Worm (Caenorhabditis elegans) whole organism, L3 larva: ENCODE results near the gene C45B11.6.

Experiments
- R02D3.7 ChIP-seq: fragments of 150-350 bp; optimal IDR thresholded peaks from 2 replicates; lab custom pipeline; 2014; ENCODE audit warnings: missing biosample characterization, missing genetic modification characterization
- ama-1 ChIP-seq: fragments of 150-350 bp; optimal IDR thresholded peaks from 2 replicates; lab custom pipeline; 2018
- ceh-16 ChIP-seq: sonication (generic microtip); optimal IDR thresholded peaks from 2 replicates; lab custom pipeline; 2017; ENCODE audit warnings: missing biosample characterization, missing genetic modification characterization
- ceh-28 ChIP-seq: fragments of 150-350 bp; optimal IDR thresholded peaks from 2 replicates; lab custom pipeline; 2014; ENCODE audit warnings: missing biosample characterization, missing genetic modification reagents, missing genetic modification characterization
- ceh-82 ChIP-seq: fragments of 150-350 bp; optimal IDR thresholded peaks from 2 replicates; lab custom pipeline; 2014; ENCODE audit warnings: missing biosample characterization, missing genetic modification characterization
- daf-12 ChIP-seq: fragments of 150-350 bp; optimal IDR thresholded peaks from 2 replicates; lab custom pipeline; 2014; ENCODE audit warnings: missing biosample characterization, missing genetic modification reagents, missing genetic modification characterization
- egl-27 ChIP-seq: sonication (generic microtip); optimal IDR thresholded peaks from 4 replicates; lab custom pipeline; 2017; ENCODE audit warnings: missing biosample characterization, missing genetic modification reagents, missing genetic modification characterization
- elt-2 ChIP-seq: sonication (generic microtip); optimal IDR thresholded peaks from 2 replicates; lab custom pipeline; 2016; ENCODE audit warnings: missing genetic modification reagents, mild to moderate bottlenecking, missing genetic modification characterization, missing compliant biosample characterization
- elt-3 ChIP-seq, 3 experiments: fragments of 150-350 bp in 1 of 3; sonication (generic microtip) in 2 of 3; optimal IDR thresholded peaks; 2 replicates in 2 of 3; 4 replicates in 1 of 3; lab custom pipeline; 2014 to 2017; ENCODE audit warnings: missing biosample characterization in 3 of 3, missing genetic modification characterization in 3 of 3
- eor-1 ChIP-seq, 2 experiments: fragments of 150-350 bp; optimal IDR thresholded peaks; 2 replicates each; lab custom pipeline; 2014 to 2018; ENCODE audit warnings: missing biosample characterization in 2 of 2, missing genetic modification characterization in 2 of 2
- fkh-10 ChIP-seq: sonication (generic microtip); optimal IDR thresholded peaks from 2 replicates; lab custom pipeline; 2017; ENCODE audit warnings: missing biosample characterization, missing genetic modification reagents, missing genetic modification characterization
- fkh-2 ChIP-seq: fragments of 150-350 bp; optimal IDR thresholded peaks from 2 replicates; lab custom pipeline; 2014; ENCODE audit warnings: missing biosample characterization, missing genetic modification reagents, missing genetic modification characterization
- hmg-11 ChIP-seq: sonication (generic microtip); optimal IDR thresholded peaks from 2 replicates; lab custom pipeline; 2016; ENCODE audit warnings: missing genetic modification characterization, missing compliant biosample characterization
- lin-15B ChIP-seq: fragments of 150-350 bp; optimal IDR thresholded peaks from 2 replicates; lab custom pipeline; 2014; ENCODE audit warnings: missing biosample characterization, missing genetic modification characterization
- mdl-1 ChIP-seq: fragments of 150-350 bp; optimal IDR thresholded peaks from 2 replicates; lab custom pipeline; 2014; ENCODE audit warnings: missing biosample characterization, missing genetic modification characterization
- mml-1 ChIP-seq: fragments of 150-350 bp; sonication (generic microtip); optimal IDR thresholded peaks from 3 replicates; lab custom pipeline; 2014; ENCODE audit warnings: missing biosample characterization, missing genetic modification characterization
- nfya-1 ChIP-seq: sonication (generic microtip); optimal IDR thresholded peaks from 2 replicates; lab custom pipeline; 2017; ENCODE audit warnings: missing genetic modification characterization, mild to moderate bottlenecking, missing compliant biosample characterization, antibody characterized with exemption, moderate library complexity; ENCODE audit not compliant: insufficient read depth
- nhr-11 ChIP-seq: fragments of 150-350 bp; optimal IDR thresholded peaks from 2 replicates; lab custom pipeline; 2014; ENCODE audit warnings: missing biosample characterization, missing genetic modification characterization
- nhr-12 ChIP-seq: fragments of 150-350 bp; optimal IDR thresholded peaks from 2 replicates; lab custom pipeline; 2014; ENCODE audit warnings: missing biosample characterization, missing genetic modification characterization
- nhr-23 ChIP-seq: fragments of 150-350 bp; optimal IDR thresholded peaks from 2 replicates; lab custom pipeline; 2014; ENCODE audit warnings: missing biosample characterization, missing genetic modification reagents, missing genetic modification characterization
- nhr-237 ChIP-seq: fragments of 150-350 bp; optimal IDR thresholded peaks from 2 replicates; lab custom pipeline; 2014; ENCODE audit warnings: missing biosample characterization, missing genetic modification characterization
- nhr-25 ChIP-seq: sonication (generic microtip); optimal IDR thresholded peaks from 2 replicates; lab custom pipeline; 2017; ENCODE audit warnings: missing biosample characterization, missing genetic modification characterization
- nhr-43 ChIP-seq: sonication (generic microtip); optimal IDR thresholded peaks from 2 replicates; lab custom pipeline; 2016; ENCODE audit warnings: mild to moderate bottlenecking, missing genetic modification characterization, missing compliant biosample characterization; ENCODE audit not compliant: poor library complexity, severe bottlenecking
- nhr-67 ChIP-seq: fragments of 150-350 bp; optimal IDR thresholded peaks from 2 replicates; lab custom pipeline; 2014; ENCODE audit warnings: missing biosample characterization, missing genetic modification characterization
- nhr-76 ChIP-seq: fragments of 150-350 bp; sonication (generic microtip); optimal IDR thresholded peaks from 5 replicates; lab custom pipeline; 2014; ENCODE audit warnings: missing biosample characterization, missing genetic modification characterization
- nhr-77 ChIP-seq: fragments of 150-350 bp; optimal IDR thresholded peaks from 2 replicates; lab custom pipeline; 2014; ENCODE audit warnings: missing biosample characterization, missing genetic modification characterization
- sea-2 ChIP-seq: fragments of 150-350 bp; sonication (generic microtip); optimal IDR thresholded peaks from 4 replicates; lab custom pipeline; 2014; ENCODE audit warnings: missing biosample characterization, missing genetic modification reagents, missing genetic modification characterization
- skn-1 ChIP-seq: fragments of 150-350 bp; optimal IDR thresholded peaks from 2 replicates; lab custom pipeline; 2014; ENCODE audit warnings: missing biosample characterization, missing genetic modification characterization
- snpc-4 ChIP-seq: fragments of 150-350 bp; optimal IDR thresholded peaks from 2 replicates; lab custom pipeline; 2014; ENCODE audit warnings: missing biosample characterization, missing genetic modification characterization
- tbx-2 ChIP-seq: sonication (generic microtip); optimal IDR thresholded peaks from 2 replicates; lab custom pipeline; 2016; ENCODE audit warnings: mild to moderate bottlenecking, missing genetic modification characterization, missing compliant biosample characterization
- unc-39 ChIP-seq: sonication (generic microtip); optimal IDR thresholded peaks from 4 replicates; lab custom pipeline; 2017; ENCODE audit warnings: missing biosample characterization, missing genetic modification characterization
- unc-62 ChIP-seq: fragments of 150-350 bp; sonication (generic microtip); optimal IDR thresholded peaks from 4 replicates; lab custom pipeline; 2014; ENCODE audit warnings: missing biosample characterization, missing genetic modification reagents, missing genetic modification characterization
- zag-1 ChIP-seq: fragments of 150-350 bp; optimal IDR thresholded peaks from 2 replicates; lab custom pipeline; 2014; ENCODE audit warnings: missing biosample characterization, missing genetic modification characterization
- ztf-11 ChIP-seq: fragments of 150-350 bp; optimal IDR thresholded peaks from 2 replicates; lab custom pipeline; 2014; ENCODE audit warnings: missing biosample characterization, missing genetic modification characterization
- ztf-4 ChIP-seq: fragments of 150-350 bp; optimal IDR thresholded peaks from 2 replicates; lab custom pipeline; 2014; ENCODE audit warnings: missing biosample characterization, missing genetic modification characterization

The C45B11.6 gene

ce11 chrV:11048678-11049077 lies 4.8 kb downstream of the C45B11.6 start, which contains the start of gene srh-74:
Gene srh-74, minus strand, starts transcription at chrV:11048778.
- TF ChIP-seq tbx-2 (tag; lab: Kevin White, UChicago) (no peak), fkh-10 (GFP tag; lab: Kevin White, UChicago) (no peak), mml-1 (tag; lab: Kevin White, UChicago) (no peak), egl-27 (tag; lab: Kevin White, UChicago) (no peak), zag-1 (tag; lab: Kevin White, UChicago) (no peak), hmg-11 (tag; lab: Kevin White, UChicago) (no peak), nhr-12 (no peak), daf-12 (tag; lab: Kevin White, UChicago) (no peak), nhr-11 (tag; lab: Kevin White, UChicago) (no peak), skn-1 (tag; lab: Kevin White, UChicago) (no peak), nhr-23 (no peak), unc-62 (GFP tag; lab: Kevin White, UChicago) (no peak), ztf-4 (tag; lab: Kevin White, UChicago) (no peak)
- TF ChIP-seq, all 47 proteins: peak for 0

ce11 chrV:11051921-11052320 lies 8.1 kb downstream of the C45B11.6 start, which contains the start of gene T04C12.33:
Gene T04C12.33, plus strand, starts transcription at chrV:11052221.
- TF ChIP-seq fkh-2 (tag; lab: Kevin White, UChicago) (no peak), nhr-23 (peak; percentile 16)

ce11 chrV:11053827-11054226 lies 10.0 kb downstream of the C45B11.6 start, which contains the start of gene T04C12.7:
Gene T04C12.7, plus strand, starts transcription at chrV:11054127.
- TF ChIP-seq nhr-76 (tag; lab: Kevin White, UChicago) (no peak), nhr-237 (tag; lab: Kevin White, UChicago) (no peak), elt-2 (no peak), nfya-1 (tag; lab: Kevin White, UChicago) (no peak), mdl-1 (tag; lab: Kevin White, UChicago) (no peak), mml-1 (tag; lab: Kevin White, UChicago) (no peak), nhr-11 (tag; lab: Kevin White, UChicago) (no peak), fkh-2 (tag; lab: Kevin White, UChicago) (no peak), lin-15B (tag; lab: Kevin White, UChicago) (no peak), hmg-11 (tag; lab: Kevin White, UChicago) (no peak), ceh-28 (no peak), nhr-25 (no peak), ceh-82 (no peak)

- TF ChIP-seq ceh-82: no peak
- TF ChIP-seq elt-3 (tag; optimal IDR thresholded peaks at IDR 0.05; lab: Kevin White, UChicago): no peak
- no peak for TF ChIP-seq nhr-76 (tag; lab: Kevin White, UChicago)
- no peak for TF ChIP-seq R02D3.7 (tag; lab: Kevin White, UChicago)
- no peak for TF ChIP-seq snpc-4
- no peak for TF ChIP-seq nhr-12
- no peak for TF ChIP-seq daf-12 (tag; lab: Kevin White, UChicago)
- no peak for TF ChIP-seq nhr-77
- TF ChIP-seq eor-1 (tag; optimal IDR thresholded peaks at IDR 0.05; lab: Kevin White, UChicago): no peak
- no peak for TF ChIP-seq sea-2 (GFP tag; lab: Kevin White, UChicago)
- TF ChIP-seq tbx-2 (tag; lab: Kevin White, UChicago): no peak
- no peak for TF ChIP-seq ceh-16
- TF ChIP-seq fkh-10 (GFP tag; lab: Kevin White, UChicago): no peak
- no peak for TF ChIP-seq mml-1 (tag; lab: Kevin White, UChicago)
- no peak for TF ChIP-seq nfya-1 (tag; lab: Kevin White, UChicago)
- no peak for TF ChIP-seq ama-1 (lab: Kevin White, UChicago)
- no peak for TF ChIP-seq unc-39 (tag; lab: Kevin White, UChicago)
These were observed 12.6 kb downstream of the C45B11.6 start for ce11 chrV:11056484-11056883.

ce11 chrV:11057043-11057442 lies 13.2 kb downstream of the C45B11.6 start, which contains the start of gene srh-75:
Gene srh-75, minus strand, starts transcription at chrV:11057143.
- TF ChIP-seq nhr-67 (tag; lab: Kevin White, UChicago): no peak

ce11 chrV:11059180-11059579 lies 15.3 kb downstream of the C45B11.6 start, which contains the start of gene T04C12.1:
Gene T04C12.1, minus strand, starts transcription at chrV:11059269.
- TF ChIP-seq zag-1 (tag; lab: Kevin White, UChicago) (no peak), nhr-43 (tag; lab: Kevin White, UChicago) (no peak), skn-1 (tag; lab: Kevin White, UChicago) (no peak), nhr-25 (peak; percentile 24), nhr-23 (no peak), ztf-11 (tag; lab: Kevin White, UChicago) (no peak), nhr-12 (no peak), snpc-4 (no peak), ztf-4 (tag; lab: Kevin White, UChicago) (no peak), ama-1 (lab: Kevin White, UChicago) (peak; percentile 77)
- TF ChIP-seq, all 47 proteins: peak for 2
